Worm (Caenorhabditis elegans): Measurements from ENCODE around the gene Y38E10A.1.

DNA sequence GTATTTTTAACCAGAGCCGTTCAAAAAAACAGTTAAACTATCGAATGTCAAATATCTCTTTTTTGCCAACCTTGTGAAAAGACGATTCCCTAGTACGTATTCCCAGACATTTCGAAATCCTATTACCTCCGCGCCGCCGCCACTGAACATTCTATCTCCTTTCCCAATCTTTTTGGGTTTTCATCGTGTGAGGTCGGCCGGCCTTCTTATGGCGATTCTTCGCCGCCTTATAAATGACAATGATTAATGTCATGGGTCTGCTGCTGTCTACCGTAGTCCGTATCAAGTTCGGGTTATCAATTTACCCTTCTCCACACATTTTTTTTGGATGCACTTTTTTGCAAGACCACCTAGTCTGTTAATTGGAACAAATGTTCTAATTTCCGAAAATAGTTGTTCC, 20.8 kb downstream of the Y38E10A.1 start:
- TF ChIP-seq flt-1 (GFP tag; IDR thresholded peaks at IDR 0.05) (no peak), ztf-23 (GFP tag; IDR thresholded peaks at IDR 0.05) (no peak), tab-1 (GFP tag; IDR thresholded peaks at IDR 0.05) (no peak)
